Worm (Caenorhabditis elegans) whole organism, early embryonic: Measurements from ENCODE around the gene F36H12.17.
"Not testable (repeated sequence)": the region's sequence is repeated elsewhere in the genome, so short reads cannot be mapped to it uniquely, and the experiment has no call there.

ENCODE experiments used
- B0310.2 ChIP-seq: sonication (generic microtip); optimal IDR thresholded peaks from 2 replicates; lab custom pipeline; 2016; ENCODE audit warnings: mild to moderate bottlenecking, missing genetic modification characterization, missing compliant biosample characterization
- F13C5.2 ChIP-seq: sonication (generic microtip); optimal IDR thresholded peaks from 2 replicates; lab custom pipeline; 2017; ENCODE audit warnings: mild to moderate bottlenecking, missing genetic modification characterization, inconsistent platforms, missing compliant biosample characterization
- aly-1 ChIP-seq: sonication (generic microtip); optimal IDR thresholded peaks from 2 replicates; lab custom pipeline; 2016; ENCODE audit warnings: missing genetic modification characterization, missing compliant biosample characterization
- ama-1 ChIP-seq: fragments of 150-350 bp; optimal IDR thresholded peaks from 2 replicates; lab custom pipeline; 2014
- ceh-13 ChIP-seq: fragments of 200-800 bp; sonication (Bioruptor generic); optimal IDR thresholded peaks from 2 replicates; lab custom pipeline; 2018; ENCODE audit warnings: mild to moderate bottlenecking, missing genetic modification characterization, missing compliant biosample characterization
- ceh-36 ChIP-seq: sonication (generic microtip); optimal IDR thresholded peaks from 2 replicates; lab custom pipeline; 2016; ENCODE audit warnings: missing genetic modification characterization, inconsistent platforms, missing compliant biosample characterization
- ets-7 ChIP-seq: sonication (generic microtip); optimal IDR thresholded peaks from 2 replicates; lab custom pipeline; 2016; ENCODE audit warnings: missing genotype, missing genetic modification characterization, missing compliant biosample characterization
- flt-1 ChIP-seq: fragments of 200-800 bp; sonication (Bioruptor generic); IDR thresholded peaks from 2 replicates; pipeline ENCODE4 v1.3.6; 2022; ENCODE audit warnings: missing genetic modification characterization, missing compliant biosample characterization
- hmbx-1 ChIP-seq: sonication (generic microtip); optimal IDR thresholded peaks from 2 replicates; lab custom pipeline; 2016; ENCODE audit warnings: mild to moderate bottlenecking, missing genetic modification characterization, missing compliant biosample characterization
- hnd-1 ChIP-seq: sonication (generic microtip); optimal IDR thresholded peaks from 2 replicates; lab custom pipeline; 2016; ENCODE audit warnings: missing genetic modification characterization, missing compliant biosample characterization
- pes-1 ChIP-seq: fragments of 200-800 bp; sonication (Bioruptor generic); IDR thresholded peaks from 2 replicates; pipeline ENCODE4 v1.3.6; 2022; ENCODE audit warnings: missing genetic modification reagents, missing genetic modification characterization, missing compliant biosample characterization
- scrt-1 ChIP-seq: fragments of 200-800 bp; sonication (Bioruptor generic); IDR thresholded peaks from 2 replicates; pipeline ENCODE4 v1.3.6; 2022; ENCODE audit warnings: missing genetic modification characterization, missing compliant biosample characterization
- sea-1 ChIP-seq: fragments of 200-800 bp; sonication (Bioruptor generic); conservative IDR thresholded peaks from 2 replicates; pipeline ENCODE4 v1.3.6; 2022; ENCODE audit warnings: missing genetic modification characterization, missing compliant biosample characterization
- tbx-11 ChIP-seq: fragments of 200-800 bp; sonication (Bioruptor generic); IDR thresholded peaks from 2 replicates; pipeline ENCODE4 v1.3.6; 2022; ENCODE audit warnings: missing genetic modification characterization, missing compliant biosample characterization
- tbx-37 ChIP-seq: fragments of 200-800 bp; sonication (Bioruptor generic); conservative IDR thresholded peaks from 2 replicates; pipeline ENCODE4 v1.3.6; 2022; ENCODE audit warnings: missing genetic modification reagents, missing genetic modification characterization, missing compliant biosample characterization
- tra-4 ChIP-seq: sonication (generic microtip); optimal IDR thresholded peaks from 2 replicates; lab custom pipeline; 2017; ENCODE audit warnings: missing genetic modification characterization, missing compliant biosample characterization

F36H12.17 gene

DNA sequence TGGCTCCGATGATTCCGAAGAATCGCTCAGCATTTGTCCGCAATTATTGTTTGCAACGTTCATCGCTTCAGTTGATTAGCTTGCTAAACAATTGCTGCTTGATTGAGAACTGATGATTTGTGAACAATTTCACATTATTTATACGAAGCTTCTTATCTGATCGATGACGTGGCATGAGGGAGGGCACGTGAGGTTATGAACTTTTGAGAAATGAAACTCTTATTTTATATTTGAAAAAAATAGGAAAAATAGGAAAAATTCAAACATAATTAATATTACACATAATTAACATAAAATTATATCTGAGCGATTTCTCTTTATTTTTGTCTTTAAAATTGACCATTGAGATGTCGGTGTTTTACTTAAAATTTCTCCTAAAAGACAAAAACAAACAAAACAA is 23.0 kb downstream of the F36H12.17 start, which contains the start of gene F36H12.10:
Gene F36H12.10, minus strand, starts transcription at position 101 of the 400 bp plus-strand sequence.
- not testable (repeated sequence) for TF ChIP-seq tra-4 (tag; lab: Kevin White, UChicago); B0310.2; flt-1 (GFP tag; lab: Robert Waterston, UW)

ce11 chrIV:5230530-5230929 is 47.1 kb downstream of the F36H12.17 start, which contains the start of gene thn-5:
thn-5 (plus strand) TSS chrIV:5230830.
- TF ChIP-seq sea-1, result no peak
- no peak for TF ChIP-seq ceh-13 (GFP tag; lab: Kevin White, UChicago)
- no peak for TF ChIP-seq pes-1
- no peak for TF ChIP-seq aly-1 (tag; lab: Kevin White, UChicago)
- TF ChIP-seq ceh-36 (tag; lab: Kevin White, UChicago), result no peak
- no peak for TF ChIP-seq hmbx-1 (tag; lab: Kevin White, UChicago)
- no peak for TF ChIP-seq ama-1 (lab: Kevin White, UChicago)

DNA sequence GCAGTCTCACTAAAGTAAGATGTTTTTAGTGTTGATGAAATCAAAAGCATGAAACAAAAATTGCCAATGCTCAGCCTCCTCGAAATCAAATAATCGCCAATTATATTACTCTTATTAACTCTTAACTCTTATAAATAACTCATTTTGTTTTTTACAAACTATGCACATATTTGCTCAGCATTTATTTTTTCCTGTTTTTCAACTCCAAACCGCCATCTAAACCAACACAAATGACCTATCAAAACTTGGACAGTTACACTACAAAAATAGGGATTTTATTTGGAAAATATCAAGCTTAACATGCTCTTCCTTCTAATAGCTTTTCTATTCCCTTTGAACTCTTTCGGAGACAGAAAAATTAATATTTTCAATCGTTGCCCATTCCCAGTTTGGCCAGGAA is 49.0 kb downstream of the F36H12.17 start, which contains the start of gene thn-6:
Gene thn-6, plus strand, starts transcription at position 301 of the 400 bp plus-strand sequence.
- TF ChIP-seq ceh-36 (tag; lab: Kevin White, UChicago), result no peak
- TF ChIP-seq tbx-11 (GFP tag; lab: Robert Waterston, UW), result no peak
- TF ChIP-seq tbx-37, result no peak

DNA sequence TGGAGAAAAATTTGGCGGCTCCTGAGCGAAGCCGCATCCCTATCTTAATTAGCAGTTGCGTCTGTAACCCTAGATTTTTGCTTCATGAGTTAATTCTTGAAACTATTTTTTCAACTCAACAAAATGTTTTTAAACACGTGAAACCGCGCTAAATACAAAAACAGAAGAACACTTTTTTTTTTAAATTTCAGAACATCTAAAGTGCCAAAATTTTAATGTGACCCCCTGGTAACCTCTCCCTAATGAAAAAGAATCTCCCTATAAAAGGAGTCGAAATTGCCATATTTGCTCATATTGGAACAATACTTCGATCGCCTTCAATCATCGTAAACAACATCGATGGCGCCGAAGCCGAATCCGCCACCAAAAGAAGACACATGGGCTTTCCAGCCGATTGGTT is 51.1 kb downstream of the F36H12.17 start, which contains the start of gene nsph-4.1:
Gene nsph-4.1, plus strand, starts transcription at position 301 of the 400 bp plus-strand sequence.
- TF ChIP-seq flt-1 (GFP tag; lab: Robert Waterston, UW); B0310.2; hnd-1: not testable (repeated sequence)

ce11 chrIV:5225277-5225822 is 52.3 kb downstream of the F36H12.17 start, which contains the start of gene cylc-1:
cylc-1 (minus strand) TSS chrIV:5225772.
- not testable (repeated sequence) for TF ChIP-seq sea-1; F13C5.2; ceh-36 (tag; lab: Kevin White, UChicago)

DNA sequence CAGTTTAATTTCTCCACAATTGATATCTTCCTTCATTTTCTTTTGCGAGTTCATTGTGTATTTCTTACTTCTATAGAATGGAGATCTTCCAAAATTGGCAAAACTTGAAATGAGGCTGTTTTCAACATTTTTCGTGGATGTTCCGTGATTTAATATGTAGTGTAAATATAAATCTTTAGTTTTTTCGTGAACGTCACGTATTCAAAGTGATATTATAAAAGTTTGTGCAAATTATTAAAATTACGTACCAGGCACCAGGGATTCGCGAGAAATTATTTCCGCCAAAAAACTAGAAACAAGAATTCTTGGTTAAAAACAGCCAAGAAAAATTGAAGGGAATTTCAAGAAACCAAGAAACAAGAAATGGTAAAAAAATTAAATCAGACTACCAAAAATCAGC is 53.4 kb downstream of the F36H12.17 start, which contains the start of gene Y59E9AL.8:
Gene Y59E9AL.8, minus strand, starts transcription at position 101 of the 400 bp plus-strand sequence.
- TF ChIP-seq ets-7 (no peak), flt-1 (GFP tag; lab: Robert Waterston, UW) (no peak), scrt-1 (GFP tag; lab: Robert Waterston, UW) (no peak), aly-1 (tag; lab: Kevin White, UChicago) (no peak)

DNA sequence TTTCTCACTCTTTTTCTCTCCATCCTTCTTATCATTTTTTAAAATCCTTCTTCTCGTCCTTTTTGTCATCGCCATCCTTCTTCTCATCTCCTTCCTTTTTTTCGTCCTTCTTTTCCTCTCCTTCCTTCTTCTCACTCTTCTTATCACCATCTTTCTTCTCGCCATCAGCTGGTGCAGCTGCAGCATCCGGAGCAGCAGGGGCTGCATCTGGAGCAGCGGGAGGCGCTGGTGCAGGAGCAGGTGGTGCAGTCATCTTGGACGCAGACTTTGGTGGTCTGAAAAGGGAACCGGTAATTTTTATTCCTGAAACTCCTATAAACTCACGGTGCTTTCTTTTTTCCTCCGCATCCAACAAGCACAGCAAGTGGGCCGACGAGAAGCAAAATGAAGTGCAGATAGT is 55.9 kb downstream of the F36H12.17 start:
- TF ChIP-seq tra-4 (tag; lab: Kevin White, UChicago), result no peak
- TF ChIP-seq tbx-11 (GFP tag; lab: Robert Waterston, UW), result no peak
- no peak for TF ChIP-seq ceh-13 (GFP tag; lab: Kevin White, UChicago)
- no peak for TF ChIP-seq sea-1

- TF ChIP-seq pes-1; flt-1 (GFP tag; lab: Robert Waterston, UW); ama-1 (lab: Kevin White, UChicago): not testable (repeated sequence)
These were observed 59.2 kb downstream of the F36H12.17 start, which contains the start of gene nsph-4.2 for ce11 chrIV:5218496-5218895. nsph-4.2 (plus strand) TSS chrIV:5218796.
